Fruit fly (Drosophila melanogaster) whole organism, embryonic: Measurements from ENCODE around the gene por.

Experiments
- CG10274 ChIP-seq: fragments of 200-800 bp; sonication (Bioruptor generic); optimal IDR thresholded peaks from 3 replicates; lab custom pipeline; 2017; ENCODE audit warnings: missing biosample characterization, mild to moderate bottlenecking, missing genetic modification characterization
- CG10543 ChIP-seq: fragments of 200-800 bp; sonication (Bioruptor generic); optimal IDR thresholded peaks from 3 replicates; lab custom pipeline; 2017; ENCODE audit warnings: missing biosample characterization, mild to moderate bottlenecking, missing genetic modification characterization, moderate library complexity
- CG11398 ChIP-seq: fragments of 200-800 bp; sonication (Bioruptor generic); optimal IDR thresholded peaks from 2 replicates; lab custom pipeline; 2016; ENCODE audit warnings: missing biosample characterization, missing genetic modification characterization
- CG1233 ChIP-seq: fragments of 200-800 bp; sonication (Bioruptor generic); optimal IDR thresholded peaks from 4 replicates; lab custom pipeline; 2018; ENCODE audit warnings: missing biosample characterization, mild to moderate bottlenecking, missing genetic modification characterization
- CG15269 ChIP-seq: fragments of 200-800 bp; sonication (Bioruptor generic); optimal IDR thresholded peaks from 2 replicates; lab custom pipeline; 2018; ENCODE audit warnings: missing biosample characterization, mild to moderate bottlenecking, missing genetic modification characterization, moderate library complexity
- CG1529 ChIP-seq: fragments of 200-800 bp; sonication (Bioruptor generic); optimal IDR thresholded peaks from 3 replicates; lab custom pipeline; 2018; ENCODE audit warnings: missing biosample characterization, missing genetic modification characterization
- CG1832 ChIP-seq: fragments of 200-800 bp; sonication (Bioruptor generic); optimal IDR thresholded peaks from 2 replicates; lab custom pipeline; 2017; ENCODE audit warnings: missing biosample characterization, mild to moderate bottlenecking, missing genetic modification characterization, inconsistent platforms
- CG2889 ChIP-seq: fragments of 200-800 bp; sonication (Bioruptor generic); IDR thresholded peaks from 3 replicates; pipeline ENCODE4 v1.3.6; 2022; ENCODE audit warnings: missing biosample characterization, missing genetic modification characterization
- CG30403 ChIP-seq: fragments of 200-800 bp; sonication (Bioruptor generic); optimal IDR thresholded peaks from 3 replicates; lab custom pipeline; 2016; ENCODE audit warnings: missing biosample characterization, missing genetic modification characterization
- CG32772 ChIP-seq: fragments of 200-800 bp; sonication (Bioruptor generic); IDR thresholded peaks from 2 replicates; pipeline ENCODE4 v1.3.6; 2022; ENCODE audit warnings: missing biosample characterization, missing genetic modification characterization
- CG4424 ChIP-seq: fragments of 200-800 bp; sonication (Bioruptor generic); optimal IDR thresholded peaks from 3 replicates; lab custom pipeline; 2016; ENCODE audit warnings: missing biosample characterization, missing genetic modification characterization
- CG4854 ChIP-seq: fragments of 200-800 bp; sonication (Bioruptor generic); optimal IDR thresholded peaks from 2 replicates; lab custom pipeline; 2016; ENCODE audit warnings: missing biosample characterization, missing genetic modification characterization, inconsistent platforms
- CG5953 ChIP-seq: fragments of 200-800 bp; sonication (Bioruptor generic); IDR thresholded peaks from 2 replicates; pipeline ENCODE4 v1.3.6; 2022; ENCODE audit warnings: missing biosample characterization, missing genetic modification characterization
- CG7271 ChIP-seq: fragments of 200-800 bp; sonication (Bioruptor generic); optimal IDR thresholded peaks from 2 replicates; lab custom pipeline; 2018; ENCODE audit warnings: missing biosample characterization, mild to moderate bottlenecking, missing genetic modification characterization, moderate library complexity
- CG8089 ChIP-seq: fragments of 200-800 bp; sonication (Bioruptor generic); optimal IDR thresholded peaks from 3 replicates; lab custom pipeline; 2016; ENCODE audit warnings: missing biosample characterization, missing genetic modification characterization
- CG8924 ChIP-seq: fragments of 200-800 bp; optimal IDR thresholded peaks from 3 replicates; lab custom pipeline; 2019; ENCODE audit warnings: missing biosample characterization, mild to moderate bottlenecking, missing genetic modification characterization, moderate library complexity
- CG8944 ChIP-seq: fragments of 200-800 bp; sonication (Bioruptor generic); optimal IDR thresholded peaks from 3 replicates; lab custom pipeline; 2016; ENCODE audit warnings: missing biosample characterization, missing genetic modification characterization
- CG9215 ChIP-seq: fragments of 200-800 bp; sonication (Bioruptor generic); IDR thresholded peaks from 2 replicates; pipeline ENCODE4 v1.3.6; 2022; ENCODE audit warnings: missing biosample characterization, missing genetic modification characterization
- Camta ChIP-seq: fragments of 200-800 bp; sonication (Bioruptor generic); optimal IDR thresholded peaks from 2 replicates; lab custom pipeline; 2016; ENCODE audit warnings: missing biosample characterization, missing genetic modification characterization
- Dip2 ChIP-seq: fragments of 200-800 bp; sonication (Bioruptor generic); IDR thresholded peaks from 2 replicates; pipeline ENCODE4 v1.3.6; 2022; ENCODE audit warnings: missing biosample characterization, missing genetic modification characterization
- Gug ChIP-seq: fragments of 200-800 bp; sonication (Bioruptor generic); IDR thresholded peaks from 4 replicates; pipeline ENCODE4 v1.3.6; 2022; ENCODE audit warnings: missing biosample characterization, missing genetic modification characterization
- H2.0 ChIP-seq: fragments of 200-800 bp; sonication (Bioruptor generic); IDR thresholded peaks from 2 replicates; pipeline ENCODE4 v1.3.6; 2022; ENCODE audit warnings: missing biosample characterization, missing genetic modification characterization
- Hey ChIP-seq: fragments of 200-800 bp; sonication (Bioruptor generic); optimal IDR thresholded peaks from 3 replicates; lab custom pipeline; 2018; ENCODE audit warnings: missing biosample characterization, mild to moderate bottlenecking, missing genetic modification characterization
- Hmr ChIP-seq: fragments of 200-800 bp; sonication (Bioruptor generic); optimal IDR thresholded peaks from 3 replicates; lab custom pipeline; 2017; ENCODE audit warnings: mild to moderate bottlenecking, missing biosample characterization, missing genetic modification reagents, missing genetic modification characterization
- Hr39 ChIP-seq: fragments of >200 bp; optimal IDR thresholded peaks from 2 replicates; lab custom pipeline; 2017
- NK7.1 ChIP-seq: fragments of 200-800 bp; sonication (Bioruptor generic); optimal IDR thresholded peaks from 3 replicates; lab custom pipeline; 2016; ENCODE audit warnings: missing biosample characterization, missing genetic modification characterization
- Rx ChIP-seq: fragments of 200-800 bp; sonication (Bioruptor generic); IDR thresholded peaks from 2 replicates; pipeline ENCODE4 v1.3.6; 2022; ENCODE audit warnings: missing biosample characterization, missing genetic modification characterization
- Sry-δ ChIP-seq: fragments of 200-800 bp; sonication (Bioruptor generic); optimal IDR thresholded peaks from 2 replicates; lab custom pipeline; 2016; ENCODE audit warnings: missing biosample characterization, missing genetic modification characterization
- Usf ChIP-seq: fragments of 200-800 bp; sonication (Bioruptor generic); optimal IDR thresholded peaks from 2 replicates; lab custom pipeline; 2017; ENCODE audit warnings: missing genotype, missing biosample characterization, missing genetic modification characterization
- cad ChIP-seq: fragments of >200 bp; optimal IDR thresholded peaks from 2 replicates; lab custom pipeline; 2017; ENCODE audit warnings: missing biosample characterization, missing genetic modification characterization
- cwo ChIP-seq: fragments of 200-800 bp; sonication (Bioruptor generic); optimal IDR thresholded peaks from 3 replicates; lab custom pipeline; 2017; ENCODE audit warnings: missing biosample characterization, missing genetic modification characterization, mild to moderate bottlenecking, moderate library complexity, missing genetic modification reagents
- dysf ChIP-seq: fragments of 200-800 bp; sonication (Bioruptor generic); IDR thresholded peaks from 3 replicates; pipeline ENCODE4 v1.3.6; 2022; ENCODE audit warnings: missing biosample characterization, missing genetic modification characterization
- fd102C ChIP-seq: fragments of 200-800 bp; sonication (Bioruptor generic); optimal IDR thresholded peaks from 2 replicates; lab custom pipeline; 2018; ENCODE audit warnings: missing biosample characterization, mild to moderate bottlenecking, missing genetic modification characterization, moderate library complexity
- fd64A ChIP-seq: fragments of 200-800 bp; sonication (Bioruptor generic); optimal IDR thresholded peaks from 3 replicates; lab custom pipeline; 2018; ENCODE audit warnings: missing biosample characterization, mild to moderate bottlenecking, missing genetic modification characterization
- fru ChIP-seq: fragments of >200 bp; optimal IDR thresholded peaks from 2 replicates; lab custom pipeline; 2017
- ftz-f1 ChIP-seq: fragments of 200-800 bp; sonication (Bioruptor generic); optimal IDR thresholded peaks from 2 replicates; lab custom pipeline; 2016; ENCODE audit warnings: missing biosample characterization, missing genetic modification characterization
- gcm2 ChIP-seq: fragments of 200-800 bp; sonication (Bioruptor generic); optimal IDR thresholded peaks from 2 replicates; lab custom pipeline; 2016; ENCODE audit warnings: missing biosample characterization, missing genetic modification characterization
- inv ChIP-seq: fragments of 200-800 bp; sonication (Bioruptor generic); IDR thresholded peaks from 2 replicates; pipeline ENCODE4 v1.3.6; 2022; ENCODE audit warnings: missing biosample characterization, missing genetic modification characterization; ENCODE audit not compliant: partially characterized antibody
- luna ChIP-seq: fragments of 200-800 bp; sonication (Bioruptor generic); optimal IDR thresholded peaks from 2 replicates; lab custom pipeline; 2016; ENCODE audit warnings: missing biosample characterization, missing genetic modification characterization
- mam ChIP-seq: fragments of 200-800 bp; sonication (Bioruptor generic); optimal IDR thresholded peaks from 3 replicates; lab custom pipeline; 2016; ENCODE audit warnings: missing biosample characterization, missing genetic modification characterization
- peb ChIP-seq: fragments of 200-800 bp; sonication (Bioruptor generic); IDR thresholded peaks from 2 replicates; pipeline ENCODE4 v1.3.6; 2022; ENCODE audit warnings: missing biosample characterization, missing genetic modification characterization
- prd ChIP-seq, 3 experiments: fragments of >200 bp in 2 of 3; fragments of 200-800 bp in 1 of 3; sonication (Bioruptor generic) in 1 of 3; optimal IDR thresholded peaks in 2 of 3; IDR thresholded peaks in 1 of 3; 2 replicates in 2 of 3; 3 replicates in 1 of 3; pipeline versions ENCODE4 v1.3.6 to Lab custom; 2017 to 2022; ENCODE audit warnings: missing biosample characterization in 1 of 3, missing genetic modification characterization in 1 of 3
- salm ChIP-seq: fragments of 200-800 bp; sonication (Bioruptor generic); optimal IDR thresholded peaks from 2 replicates; lab custom pipeline; 2018; ENCODE audit warnings: missing biosample characterization, mild to moderate bottlenecking, missing genetic modification characterization
- schlank ChIP-seq: fragments of 200-800 bp; sonication (Bioruptor generic); optimal IDR thresholded peaks from 2 replicates; lab custom pipeline; 2018; ENCODE audit warnings: missing biosample characterization, mild to moderate bottlenecking, missing genetic modification characterization
- sisA ChIP-seq: fragments of 200-800 bp; sonication (Bioruptor generic); IDR thresholded peaks from 2 replicates; pipeline ENCODE4 v1.3.6; 2022; ENCODE audit warnings: missing biosample characterization, missing genetic modification characterization
- slbo ChIP-seq: fragments of 200-800 bp; sonication (Bioruptor generic); IDR thresholded peaks from 2 replicates; pipeline ENCODE4 v1.3.6; 2022; ENCODE audit warnings: missing biosample characterization, missing genetic modification characterization
- slp2 ChIP-seq: fragments of 200-800 bp; sonication (Bioruptor generic); optimal IDR thresholded peaks from 2 replicates; lab custom pipeline; 2016; ENCODE audit warnings: missing biosample characterization, missing genetic modification characterization
- ssp ChIP-seq: fragments of 200-800 bp; sonication (Bioruptor generic); IDR thresholded peaks from 2 replicates; pipeline ENCODE4 v1.3.6; 2022; ENCODE audit warnings: missing biosample characterization, missing genetic modification characterization
- toy ChIP-seq: fragments of 200-800 bp; sonication (Bioruptor generic); IDR thresholded peaks from 2 replicates; pipeline ENCODE4 v1.3.6; 2022; ENCODE audit warnings: missing biosample characterization, missing genetic modification characterization
- tx ChIP-seq: fragments of 200-800 bp; sonication (Bioruptor generic); optimal IDR thresholded peaks from 2 replicates; lab custom pipeline; 2016; ENCODE audit warnings: missing biosample characterization, missing genetic modification characterization
- usp ChIP-seq: fragments of >200 bp; optimal IDR thresholded peaks from 2 replicates; lab custom pipeline; 2017; ENCODE audit warnings: missing biosample characterization, missing genetic modification characterization
- zen ChIP-seq: fragments of 200-800 bp; sonication (Bioruptor generic); optimal IDR thresholded peaks from 3 replicates; lab custom pipeline; 2018; ENCODE audit warnings: missing biosample characterization, mild to moderate bottlenecking, missing genetic modification characterization, moderate library complexity

The por gene

DNA sequence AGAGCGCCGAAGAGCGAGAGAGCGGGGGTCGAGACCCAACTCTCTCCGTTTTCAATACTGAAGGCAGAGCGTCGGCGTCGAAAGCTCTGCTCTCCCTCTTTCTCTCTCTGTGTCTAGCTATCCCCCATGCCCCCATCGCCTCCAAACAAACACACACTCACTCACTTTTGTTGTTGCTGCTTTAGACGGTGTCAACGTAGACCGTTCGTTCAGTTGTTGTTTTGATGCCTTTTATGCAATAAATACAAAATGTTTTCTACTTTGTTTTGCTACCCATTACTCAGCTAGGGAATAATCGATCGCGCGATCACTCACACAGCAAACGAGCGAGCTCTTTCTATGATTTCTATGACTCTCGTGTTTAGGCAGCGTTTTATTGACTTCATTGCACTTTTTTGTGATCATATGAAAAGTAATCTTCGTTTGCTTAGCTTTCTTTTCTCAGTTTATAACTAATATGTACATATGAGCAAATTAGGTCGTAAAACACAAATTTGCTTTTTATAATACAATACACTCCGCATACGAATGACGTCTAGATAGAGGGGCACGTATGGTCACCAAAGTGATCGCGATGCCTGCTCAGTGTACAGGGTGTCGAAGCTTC, 25.1 kb upstream of the por start (continued):
- 0 out of 4 replicates have a peak, but pooled peaks have one; percentile 9 for TF ChIP-seq Gug
- no peak for TF ChIP-seq CG1233 (GFP tag; lab: Kevin White, UChicago)
- TF ChIP-seq NK7.1 = no peak
- no peak for TF ChIP-seq tx (GFP tag; lab: Kevin White, UChicago)
- TF ChIP-seq CG11398 (GFP tag; lab: Kevin White, UChicago) = peak; percentile 29
- TF ChIP-seq schlank (tag; lab: Kevin White, UChicago) = no peak
- TF ChIP-seq fd64A (GFP tag; lab: Kevin White, UChicago) = no peak
- TF ChIP-seq mam = peak; percentile 36
- TF ChIP-seq CG8089 (GFP tag; lab: Kevin White, UChicago) = no peak
- TF ChIP-seq CG1529 (GFP tag; lab: Kevin White, UChicago) = no peak
- peak; percentile 29; the same call in 1 of the 2 replicates for TF ChIP-seq sisA
- TF ChIP-seq inv (GFP tag; lab: Robert Waterston, UW) = no peak
- TF ChIP-seq Usf (GFP tag; lab: Kevin White, UChicago) = peak; percentile 28
- no peak for TF ChIP-seq Hey (tag; lab: Kevin White, UChicago)
- no peak for TF ChIP-seq fru (lab: Kevin White, UChicago)
- TF ChIP-seq Camta (GFP tag; lab: Kevin White, UChicago) = peak; percentile 1
- TF ChIP-seq peb (GFP tag; lab: Robert Waterston, UW) = no peak
- TF ChIP-seq prd (optimal IDR thresholded peaks at IDR 0.05; lab: Kevin White, UChicago) = no peak
- no peak; the same call in 2 of the 3 replicates for TF ChIP-seq prd (GFP tag; IDR thresholded peaks at IDR 0.05; lab: Robert Waterston, UW)
- no peak for TF ChIP-seq dysf (GFP tag; lab: Robert Waterston, UW)
- no peak for TF ChIP-seq CG8924 (tag; lab: Kevin White, UChicago)
- no peak for TF ChIP-seq slbo
- TF ChIP-seq CG1832 (GFP tag; lab: Kevin White, UChicago) = no peak
- TF ChIP-seq CG10543 (GFP tag; lab: Kevin White, UChicago) = peak; percentile 63
- no peak for TF ChIP-seq Hr39
- TF ChIP-seq CG9215 (GFP tag; lab: Robert Waterston, UW) = no peak
- no peak for TF ChIP-seq CG30403
- TF ChIP-seq CG4424 = no peak
- TF ChIP-seq usp (GFP tag; lab: Kevin White, UChicago) = no peak
- no peak for TF ChIP-seq Dip2 (GFP tag; lab: Robert Waterston, UW)
- TF ChIP-seq cad (GFP tag; lab: Kevin White, UChicago) = no peak
- TF ChIP-seq Sry-δ = no peak
- TF ChIP-seq toy = no peak
- TF ChIP-seq gcm2 (GFP tag; lab: Kevin White, UChicago) = no peak
- TF ChIP-seq zen (tag; lab: Kevin White, UChicago) = no peak
- no peak for TF ChIP-seq luna (GFP tag; lab: Kevin White, UChicago)
- no peak for TF ChIP-seq H2.0 (GFP tag; lab: Robert Waterston, UW)
- TF ChIP-seq salm (tag; lab: Kevin White, UChicago) = no peak
- TF ChIP-seq cwo (GFP tag; lab: Kevin White, UChicago) = no peak
- no peak for TF ChIP-seq CG2889 (GFP tag; lab: Robert Waterston, UW)
- no peak for TF ChIP-seq Hmr (GFP tag; lab: Kevin White, UChicago)
- TF ChIP-seq ftz-f1 = no peak
- TF ChIP-seq Rx (GFP tag; lab: Robert Waterston, UW) = 0 out of 2 replicates have a peak, but pooled peaks have one; percentile 21
- TF ChIP-seq CG4854 (GFP tag; lab: Kevin White, UChicago) = no peak
- peak; percentile 52 for TF ChIP-seq slp2 (GFP tag; lab: Kevin White, UChicago)
- TF ChIP-seq CG15269 (tag; lab: Kevin White, UChicago) = peak; percentile 12
- TF ChIP-seq CG10274 (GFP tag; lab: Kevin White, UChicago) = no peak
- TF ChIP-seq fd102C = no peak
- peak; percentile 38 for TF ChIP-seq CG32772 (GFP tag; lab: Robert Waterston, UW)
- TF ChIP-seq ssp (GFP tag; lab: Robert Waterston, UW) = no peak
- TF ChIP-seq CG8944 = no peak
- TF ChIP-seq CG7271 (tag; lab: Kevin White, UChicago) = no peak
- no peak for TF ChIP-seq CG5953 (GFP tag; lab: Robert Waterston, UW)
